Worm (Caenorhabditis elegans) whole organism, late embryonic: ENCODE measurements around the gene C13F10.6.

ENCODE experiments used
- T23F11.4 ChIP-seq: fragments of 200-800 bp; sonication (Bioruptor generic); optimal IDR thresholded peaks from 2 replicates; lab custom pipeline; 2018; ENCODE audit warnings: mild to moderate bottlenecking, missing genetic modification characterization, missing compliant biosample characterization
- ama-1 ChIP-seq: fragments of 150-350 bp; optimal IDR thresholded peaks from 2 replicates; lab custom pipeline; 2014
- ceh-31 ChIP-seq: sonication (generic microtip); optimal IDR thresholded peaks from 2 replicates; lab custom pipeline; 2016; ENCODE audit warnings: missing genetic modification characterization, missing compliant biosample characterization
- dve-1 ChIP-seq: sonication (generic microtip); optimal IDR thresholded peaks from 2 replicates; lab custom pipeline; 2017; ENCODE audit warnings: antibody characterized with exemption, mild to moderate bottlenecking, missing genetic modification characterization, missing compliant biosample characterization
- elt-2 ChIP-seq: sonication (generic microtip); optimal IDR thresholded peaks from 2 replicates; lab custom pipeline; 2016; ENCODE audit warnings: missing genetic modification reagents, missing genetic modification characterization, missing compliant biosample characterization
- hlh-6 ChIP-seq: sonication (generic microtip); optimal IDR thresholded peaks from 2 replicates; lab custom pipeline; 2016; ENCODE audit warnings: missing genotype, missing genetic modification characterization, missing compliant biosample characterization
- nfya-1 ChIP-seq: sonication (generic microtip); optimal IDR thresholded peaks from 2 replicates; lab custom pipeline; 2017; ENCODE audit warnings: missing genetic modification characterization, mild to moderate bottlenecking, missing compliant biosample characterization, antibody characterized with exemption, moderate library complexity
- nhr-11 ChIP-seq: fragments of 150-350 bp; optimal IDR thresholded peaks from 2 replicates; lab custom pipeline; 2014; ENCODE audit warnings: missing biosample characterization, missing genetic modification characterization
- odd-2 ChIP-seq: sonication (generic microtip); optimal IDR thresholded peaks from 2 replicates; lab custom pipeline; 2017; ENCODE audit warnings: antibody characterized with exemption, mild to moderate bottlenecking, missing genetic modification characterization, missing compliant biosample characterization
- pha-4 ChIP-seq: fragments of 150-350 bp; optimal IDR thresholded peaks from 2 replicates; lab custom pipeline; 2018; ENCODE audit warnings: missing biosample characterization, missing genetic modification reagents, missing genetic modification characterization
- sdc-2 ChIP-seq: sonication (generic microtip); optimal IDR thresholded peaks from 2 replicates; lab custom pipeline; 2016; ENCODE audit warnings: missing genotype, missing genetic modification characterization, missing compliant biosample characterization
- ttx-3 ChIP-seq: sonication (generic microtip); optimal IDR thresholded peaks from 2 replicates; lab custom pipeline; 2016; ENCODE audit warnings: missing genetic modification reagents, missing genetic modification characterization, missing compliant biosample characterization
- unc-86 ChIP-seq: sonication (generic microtip); optimal IDR thresholded peaks from 2 replicates; lab custom pipeline; 2016; ENCODE audit warnings: missing genetic modification characterization, missing compliant biosample characterization

DNA sequence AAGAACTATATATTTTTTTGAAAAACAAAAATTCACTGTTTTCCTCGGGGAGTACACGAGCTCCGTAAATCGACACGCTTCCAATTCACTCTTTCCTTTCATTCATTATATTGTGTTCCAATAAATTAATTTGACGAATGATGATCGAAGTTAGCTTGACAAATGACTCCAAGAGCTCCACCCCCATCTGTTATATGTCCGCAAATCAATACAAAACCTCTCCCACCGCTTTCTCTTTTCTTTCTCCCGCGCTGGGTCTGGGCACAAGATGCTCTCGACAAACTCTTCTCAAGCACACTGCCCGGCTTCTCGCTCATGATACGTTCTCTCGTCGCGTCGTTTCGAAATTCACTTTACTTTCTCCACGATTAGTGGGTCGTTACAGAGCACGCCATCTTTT lies 3.1 kb upstream of the C13F10.6 start, which contains the start of gene C13F10.1:
- TF ChIP-seq T23F11.4: no peak
- no peak for TF ChIP-seq elt-2
- TF ChIP-seq ceh-31 (tag; lab: Kevin White, UChicago): peak; percentile 16
- no peak for TF ChIP-seq dve-1 (tag; lab: Kevin White, UChicago)
- no peak for TF ChIP-seq nhr-11
- no peak for TF ChIP-seq ama-1 (lab: Kevin White, UChicago)
- peak; percentile 22 for TF ChIP-seq nfya-1 (tag; lab: Kevin White, UChicago)
- TF ChIP-seq sdc-2 (tag; lab: Kevin White, UChicago): no peak
- TF ChIP-seq unc-86 (tag; lab: Kevin White, UChicago): no peak
- TF ChIP-seq ttx-3 (tag; lab: Kevin White, UChicago): no peak
- TF ChIP-seq pha-4 (tag; lab: Kevin White, UChicago): no peak
- no peak for TF ChIP-seq hlh-6 (tag; lab: Kevin White, UChicago)
- no peak for TF ChIP-seq odd-2 (tag; lab: Kevin White, UChicago)
